In the genomic region with DNA sequence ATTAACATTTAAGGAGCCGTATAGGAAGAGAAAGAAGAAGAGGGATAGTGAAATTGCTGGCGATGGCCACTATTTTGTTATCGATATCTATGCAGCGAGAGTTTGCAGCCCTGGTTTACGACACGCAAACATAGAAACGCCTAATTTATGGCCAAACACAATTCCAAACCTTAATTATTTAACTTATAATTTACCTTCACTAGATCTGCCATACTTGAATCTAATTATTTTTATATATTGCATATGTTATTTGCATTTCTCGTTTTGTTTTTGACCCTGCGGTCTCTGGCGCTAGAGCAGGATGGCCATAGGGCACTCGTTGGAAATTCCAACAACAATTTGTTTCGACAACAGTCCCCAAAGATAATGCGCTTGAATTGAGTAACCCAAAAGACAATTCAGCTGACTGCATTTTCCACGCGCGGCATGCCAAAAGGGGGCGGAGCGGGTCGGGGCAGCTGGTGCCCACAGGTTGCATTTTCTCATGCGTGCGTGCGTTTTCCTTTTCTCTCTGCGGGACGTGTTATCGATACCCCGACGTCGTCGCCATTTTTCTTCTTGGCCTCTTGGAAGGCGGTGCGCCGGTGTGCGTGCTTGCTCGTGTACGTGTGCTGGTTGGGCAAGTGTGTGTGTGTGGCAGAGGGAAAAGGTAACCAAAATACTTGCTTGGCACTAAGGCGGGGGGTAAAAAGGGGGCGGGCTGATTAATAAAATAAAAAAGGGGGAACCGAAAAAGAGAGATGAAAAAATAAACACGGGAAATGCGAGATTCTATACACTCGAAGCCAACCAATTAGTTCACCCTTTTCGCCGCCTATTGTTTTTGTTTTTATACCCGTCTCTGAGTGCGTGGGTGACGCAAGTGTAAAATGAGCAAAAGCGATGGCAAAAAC, we compare ENCODE assay signal across 1 fruit fly cellular context.
A peak's percentile ranks its signal among the peaks of the same experiment; 100 is the strongest.
TF ChIP-seq lines count a peak whose summit lies in the region.

No protein-coding gene starts in this region.

TF ChIP-seq in whole organism, embryonic, 481 proteins besides CTCF, POLR2A, EP300 and RAD21 (continued from another document and continues in another):
- TF ChIP-seq ewg (GFP tag; optimal IDR thresholded peaks at IDR 0.05; lab: Kevin White, UChicago) (no peak), CG17912 (GFP tag; optimal IDR thresholded peaks at IDR 0.05; lab: Kevin White, UChicago) (no peak), CG12942 (GFP tag; optimal IDR thresholded peaks at IDR 0.05; lab: Kevin White, UChicago) (peak; percentile 8), pfk (GFP tag; optimal IDR thresholded peaks at IDR 0.05; lab: Kevin White, UChicago) (no peak), Taf1 (GFP tag; IDR thresholded peaks at IDR 0.05; lab: Robert Waterston, UW) (peak; percentile 70), crol (GFP tag; IDR thresholded peaks at IDR 0.05; lab: Robert Waterston, UW) (peak; percentile 97), CG42726 (GFP tag; IDR thresholded peaks at IDR 0.05; lab: Robert Waterston, UW; ENCODE audit: partially characterized antibody) (peak; percentile 42; the same call in 1 of the 2 replicates), CG8290 (GFP tag; optimal IDR thresholded peaks at IDR 0.05; lab: Kevin White, UChicago) (no peak), CG8290 (tag; optimal IDR thresholded peaks at IDR 0.05; lab: Kevin White, UChicago) (no peak), CG3838 (GFP tag; optimal IDR thresholded peaks at IDR 0.05; lab: Kevin White, UChicago) (no peak), CG14441 (GFP tag; IDR thresholded peaks at IDR 0.05; lab: Robert Waterston, UW) (peak; percentile 81), Pdp1 (GFP tag; optimal IDR thresholded peaks at IDR 0.05; lab: Kevin White, UChicago) (peak; percentile 56 to 59), zfh1 (GFP tag; IDR thresholded peaks at IDR 0.05; lab: Robert Waterston, UW) (peak; percentile 31; the same call in 1 of the 3 replicates), CG11247 (GFP tag; IDR thresholded peaks at IDR 0.05; lab: Robert Waterston, UW) (0 out of 2 replicates have a peak, but pooled peaks have one; percentile 46), Sry-β (GFP tag; optimal IDR thresholded peaks at IDR 0.05; lab: Kevin White, UChicago) (peak; percentile 1), lola (GFP tag; optimal IDR thresholded peaks at IDR 0.05; lab: Kevin White, UChicago) (peak in 1 of 3 experiments; percentile 37), CG8924 (tag; optimal IDR thresholded peaks at IDR 0.05; lab: Kevin White, UChicago) (peak; percentile 14), fu2 (GFP tag; optimal IDR thresholded peaks at IDR 0.05; lab: Kevin White, UChicago) (peak; percentile 18), CG2116 (GFP tag; optimal IDR thresholded peaks at IDR 0.05; lab: Kevin White, UChicago) (peak; percentile 84), chinmo (GFP tag; IDR thresholded peaks at IDR 0.05; lab: Robert Waterston, UW; ENCODE audit: partially characterized antibody) (peak; percentile 57; the same call in 1 of the 4 replicates), CG18476 (GFP tag; optimal IDR thresholded peaks at IDR 0.05; lab: Kevin White, UChicago) (no peak), CG11560 (tag; IDR thresholded peaks at IDR 0.05; lab: Robert Waterston, UW) (no peak), gro (GFP tag; optimal IDR thresholded peaks at IDR 0.05; lab: Kevin White, UChicago) (no peak), tgo (GFP tag; IDR thresholded peaks at IDR 0.05; lab: Robert Waterston, UW) (peak; percentile 68), fd64A (GFP tag; optimal IDR thresholded peaks at IDR 0.05; lab: Kevin White, UChicago) (peak; percentile 23), HLH54F (GFP tag; optimal IDR thresholded peaks at IDR 0.05; lab: Kevin White, UChicago) (peak; percentile 11), CG9727 (GFP tag; optimal IDR thresholded peaks at IDR 0.05; lab: Kevin White, UChicago) (peak; percentile 39), al (GFP tag; IDR thresholded peaks at IDR 0.05; lab: Robert Waterston, UW) (peak; percentile 66), Antp (GFP tag; optimal IDR thresholded peaks at IDR 0.05; lab: Kevin White, UChicago) (peak; percentile 41), lilli (GFP tag; optimal IDR thresholded peaks at IDR 0.05; lab: Kevin White, UChicago) (peak; percentile 55), hb (GFP tag; IDR thresholded peaks at IDR 0.05; lab: Robert Waterston, UW; ENCODE audit: partially characterized antibody) (no peak), Poxn (GFP tag; IDR thresholded peaks at IDR 0.05; lab: Robert Waterston, UW) (no peak), sug (tag; optimal IDR thresholded peaks at IDR 0.05; lab: Kevin White, UChicago) (peak; percentile 77), inv (GFP tag; IDR thresholded peaks at IDR 0.05; lab: Robert Waterston, UW; ENCODE audit: partially characterized antibody) (peak; percentile 57; the same call in 1 of the 2 replicates), CG4854 (GFP tag; optimal IDR thresholded peaks at IDR 0.05; lab: Kevin White, UChicago) (no peak), CG8944 (GFP tag; optimal IDR thresholded peaks at IDR 0.05; lab: Kevin White, UChicago) (peak; percentile 24), p53 (GFP tag; optimal IDR thresholded peaks at IDR 0.05; lab: Kevin White, UChicago) (no peak), CG2875 (GFP tag; optimal IDR thresholded peaks at IDR 0.05; lab: Kevin White, UChicago) (peak; percentile 19), Myb (GFP tag; optimal IDR thresholded peaks at IDR 0.05; lab: Kevin White, UChicago) (no peak), chif (GFP tag; optimal IDR thresholded peaks at IDR 0.05; lab: Kevin White, UChicago) (peak in 1 of 2 experiments; percentile 10), Atf3 (GFP tag; optimal IDR thresholded peaks at IDR 0.05; lab: Kevin White, UChicago) (peak; percentile 26), CG12744 (GFP tag; optimal IDR thresholded peaks at IDR 0.05; lab: Kevin White, UChicago) (no peak), Sox102F (GFP tag; optimal IDR thresholded peaks at IDR 0.05; lab: Kevin White, UChicago) (peak; percentile 59), HLH4C (GFP tag; IDR thresholded peaks at IDR 0.05; lab: Robert Waterston, UW; ENCODE audit: partially characterized antibody) (peak; percentile 64), CG4617 (GFP tag; optimal IDR thresholded peaks at IDR 0.05; lab: Kevin White, UChicago; ENCODE audit: borderline replicate concordance) (no peak), zf30C (GFP tag; optimal IDR thresholded peaks at IDR 0.05; lab: Kevin White, UChicago) (no peak), Ets97D (GFP tag; optimal IDR thresholded peaks at IDR 0.05; lab: Kevin White, UChicago) (peak; percentile 18), shn (GFP tag; optimal IDR thresholded peaks at IDR 0.05; lab: Kevin White, UChicago) (no peak), Hand (GFP tag; optimal IDR thresholded peaks at IDR 0.05; lab: Kevin White, UChicago) (no peak), CG4404 (GFP tag; IDR thresholded peaks at IDR 0.05; lab: Robert Waterston, UW) (no peak), CG3281 (GFP tag; optimal IDR thresholded peaks at IDR 0.05; lab: Kevin White, UChicago) (no peak), tap (tag; optimal IDR thresholded peaks at IDR 0.05; lab: Kevin White, UChicago) (no peak), dpn (GFP tag; optimal IDR thresholded peaks at IDR 0.05; lab: Kevin White, UChicago) (peak; percentile 49 to 62), BEAF-32 (GFP tag; optimal IDR thresholded peaks at IDR 0.05; lab: Kevin White, UChicago) (peak; percentile 83), en (GFP tag; optimal IDR thresholded peaks at IDR 0.05; lab: Kevin White, UChicago) (no peak), CG9932 (GFP tag; IDR thresholded peaks at IDR 0.05; lab: Robert Waterston, UW) (peak; percentile 76), nerfin-1 (tag; optimal IDR thresholded peaks at IDR 0.05; lab: Kevin White, UChicago) (no peak), CG1832 (GFP tag; optimal IDR thresholded peaks at IDR 0.05; lab: Kevin White, UChicago) (peak; percentile 57), oc (tag; optimal IDR thresholded peaks at IDR 0.05; lab: Kevin White, UChicago) (no peak), chn (GFP tag; optimal IDR thresholded peaks at IDR 0.05; lab: Kevin White, UChicago) (peak; percentile 48), Hr3 (GFP tag; optimal IDR thresholded peaks at IDR 0.05; lab: Kevin White, UChicago) (no peak), otp (GFP tag; IDR thresholded peaks at IDR 0.05; lab: Robert Waterston, UW) (peak; percentile 65; the same call in 1 of the 3 replicates), odd (GFP tag; optimal IDR thresholded peaks at IDR 0.05; lab: Kevin White, UChicago) (no peak), CG6854 (GFP tag; optimal IDR thresholded peaks at IDR 0.05; lab: Kevin White, UChicago) (no peak), gem (tag; optimal IDR thresholded peaks at IDR 0.05; lab: Kevin White, UChicago) (no peak), az2 (GFP tag; optimal IDR thresholded peaks at IDR 0.05; lab: Kevin White, UChicago) (no peak), HmgZ (tag; optimal IDR thresholded peaks at IDR 0.05; lab: Kevin White, UChicago) (peak; percentile 2), Ssrp (tag; optimal IDR thresholded peaks at IDR 0.05; lab: Kevin White, UChicago) (no peak), tin (GFP tag; optimal IDR thresholded peaks at IDR 0.05; lab: Kevin White, UChicago) (peak; percentile 28), Xbp1 (GFP tag; optimal IDR thresholded peaks at IDR 0.05; lab: Kevin White, UChicago) (peak; percentile 55), CG7556 (GFP tag; optimal IDR thresholded peaks at IDR 0.05; lab: Kevin White, UChicago) (peak; percentile 48), H15 (GFP tag; IDR thresholded peaks at IDR 0.05; lab: Robert Waterston, UW) (peak; percentile 75; the same call in 2 of the 3 replicates), CG15479 (GFP tag; optimal IDR thresholded peaks at IDR 0.05; lab: Kevin White, UChicago) (no peak), Hr39 (optimal IDR thresholded peaks at IDR 0.05; lab: Kevin White, UChicago) (no peak), Hr78 (GFP tag; optimal IDR thresholded peaks at IDR 0.05; lab: Kevin White, UChicago) (peak in 1 of 2 experiments; percentile 61), CG17186 (GFP tag; optimal IDR thresholded peaks at IDR 0.05; lab: Kevin White, UChicago) (peak; percentile 54), mam (GFP tag; optimal IDR thresholded peaks at IDR 0.05; lab: Kevin White, UChicago) (peak; percentile 45), tna (GFP tag; IDR thresholded peaks at IDR 0.05; lab: Robert Waterston, UW; ENCODE audit: partially characterized antibody) (peak; percentile 61), Atf6 (GFP tag; IDR thresholded peaks at IDR 0.05; lab: Robert Waterston, UW) (peak; percentile 77), psq (GFP tag; optimal IDR thresholded peaks at IDR 0.05; lab: Kevin White, UChicago) (peak; percentile 49), CG30431 (GFP tag; optimal IDR thresholded peaks at IDR 0.05; lab: Kevin White, UChicago) (peak; percentile 17), CG17568 (GFP tag; optimal IDR thresholded peaks at IDR 0.05; lab: Kevin White, UChicago) (no peak), Lhr (GFP tag; optimal IDR thresholded peaks at IDR 0.05; lab: Kevin White, UChicago) (no peak), row (GFP tag; IDR thresholded peaks at IDR 0.05; lab: Robert Waterston, UW) (peak; percentile 59), CG4730 (GFP tag; IDR thresholded peaks at IDR 0.05; lab: Robert Waterston, UW) (peak; percentile 42), bcd (GFP tag; optimal IDR thresholded peaks at IDR 0.05; lab: Kevin White, UChicago) (peak; percentile 25), CG10147 (GFP tag; optimal IDR thresholded peaks at IDR 0.05; lab: Kevin White, UChicago) (no peak), cg (GFP tag; optimal IDR thresholded peaks at IDR 0.05; lab: Kevin White, UChicago) (peak; percentile 89), wek (GFP tag; optimal IDR thresholded peaks at IDR 0.05; lab: Kevin White, UChicago) (no peak), cas (GFP tag; IDR thresholded peaks at IDR 0.05; lab: Robert Waterston, UW) (0 out of 2 replicates have a peak, but pooled peaks have one; percentile 20), CG14050 (GFP tag; IDR thresholded peaks at IDR 0.05; lab: Robert Waterston, UW) (no peak), CG32532 (GFP tag; IDR thresholded peaks at IDR 0.05; lab: Robert Waterston, UW) (peak; percentile 86), Meics (GFP tag; optimal IDR thresholded peaks at IDR 0.05; lab: Kevin White, UChicago) (peak; percentile 45), Adf1 (GFP tag; IDR thresholded peaks at IDR 0.05; lab: Robert Waterston, UW) (peak; percentile 58), Vsx1 (GFP tag; optimal IDR thresholded peaks at IDR 0.05; lab: Kevin White, UChicago) (no peak), NK7.1 (GFP tag; optimal IDR thresholded peaks at IDR 0.05; lab: Kevin White, UChicago) (no peak), repo (GFP tag; optimal IDR thresholded peaks at IDR 0.05; lab: Kevin White, UChicago) (no peak), CG5245 (GFP tag; optimal IDR thresholded peaks at IDR 0.05; lab: Kevin White, UChicago) (no peak), luna (GFP tag; optimal IDR thresholded peaks at IDR 0.05; lab: Kevin White, UChicago) (no peak), CG12155 (GFP tag; optimal IDR thresholded peaks at IDR 0.05; lab: Kevin White, UChicago) (peak; percentile 79), Ptx1 (GFP tag; IDR thresholded peaks at IDR 0.05; lab: Robert Waterston, UW) (peak; percentile 76), CG14667 (GFP tag; IDR thresholded peaks at IDR 0.05; lab: Robert Waterston, UW) (peak; percentile 70), Bgb (GFP tag; IDR thresholded peaks at IDR 0.05; lab: Robert Waterston, UW; ENCODE audit: partially characterized antibody) (peak; percentile 55), ind (GFP tag; optimal IDR thresholded peaks at IDR 0.05; lab: Kevin White, UChicago) (peak; percentile 53), CG2120 (GFP tag; optimal IDR thresholded peaks at IDR 0.05; lab: Kevin White, UChicago) (peak; percentile 57), CG3407 (GFP tag; optimal IDR thresholded peaks at IDR 0.05; lab: Kevin White, UChicago) (no peak), CG7987 (GFP tag; optimal IDR thresholded peaks at IDR 0.05; lab: Kevin White, UChicago) (peak; percentile 8), amos (GFP tag; IDR thresholded peaks at IDR 0.05; lab: Robert Waterston, UW; ENCODE audit: partially characterized antibody) (peak; percentile 70), CG11695 (GFP tag; IDR thresholded peaks at IDR 0.05; lab: Robert Waterston, UW) (peak; percentile 58; the same call in 1 of the 3 replicates), sna (GFP tag; IDR thresholded peaks at IDR 0.05; lab: Robert Waterston, UW; ENCODE audit: partially characterized antibody) (peak; percentile 70), C15 (GFP tag; IDR thresholded peaks at IDR 0.05; lab: Robert Waterston, UW) (peak; percentile 45; the same call in 1 of the 3 replicates), CG3065 (GFP tag; optimal IDR thresholded peaks at IDR 0.05; lab: Kevin White, UChicago) (no peak), MBD-R2 (GFP tag; IDR thresholded peaks at IDR 0.05; lab: Robert Waterston, UW) (peak; percentile 49), CG6765 (GFP tag; optimal IDR thresholded peaks at IDR 0.05; lab: Kevin White, UChicago) (peak; percentile 26), org-1 (GFP tag; optimal IDR thresholded peaks at IDR 0.05; lab: Kevin White, UChicago) (peak; percentile 44), Usf (GFP tag; optimal IDR thresholded peaks at IDR 0.05; lab: Kevin White, UChicago) (peak; percentile 15), seq (GFP tag; IDR thresholded peaks at IDR 0.05; lab: Robert Waterston, UW) (peak; percentile 75), dm (GFP tag; optimal IDR thresholded peaks at IDR 0.05; lab: Kevin White, UChicago) (peak; percentile 30), CG9817 (tag; optimal IDR thresholded peaks at IDR 0.05; lab: Kevin White, UChicago) (peak; percentile 4)
